Fruit fly (Drosophila melanogaster) whole organism, wandering third instar larva: Measurements from ENCODE around the gene Glyat.
A peak's percentile ranks its signal among the peaks of the same experiment; 100 is the strongest.

ENCODE experiments used
- Abd-B ChIP-seq: fragments of >200 bp; optimal IDR thresholded peaks from 2 replicates; lab custom pipeline; 2017; ENCODE audit warnings: missing biosample characterization, missing genetic modification characterization
- CrebA ChIP-seq: fragments of 200-800 bp; sonication (Bioruptor generic); optimal IDR thresholded peaks from 2 replicates; lab custom pipeline; 2016; ENCODE audit warnings: missing biosample characterization, mild to moderate bottlenecking, missing genetic modification characterization, borderline replicate concordance
- Dfd ChIP-seq: fragments of >200 bp; optimal IDR thresholded peaks from 2 replicates; lab custom pipeline; 2017; ENCODE audit warnings: missing biosample characterization, missing genetic modification characterization
- Dif ChIP-seq: fragments of 200-275, 200-300 bp; sonication (Bioruptor generic); optimal IDR thresholded peaks from 2 replicates; lab custom pipeline; 2018; ENCODE audit warnings: missing biosample characterization, missing genetic modification characterization; ENCODE audit not compliant: partially characterized antibody
- Myc ChIP-seq: fragments of >200 bp; optimal IDR thresholded peaks from 2 replicates; lab custom pipeline; 2017
- brk ChIP-seq: fragments of 200-800 bp; sonication (Bioruptor generic); optimal IDR thresholded peaks from 2 replicates; lab custom pipeline; 2016; ENCODE audit warnings: missing biosample characterization, mild to moderate bottlenecking, missing genetic modification characterization
- dl ChIP-seq, 2 experiments: fragments of 175-275, 200-275 bp in 1 of 2; fragments of 200-275 bp in 1 of 2; sonication (Bioruptor generic); optimal IDR thresholded peaks; lab custom pipeline; 2018; ENCODE audit warnings: mild to moderate bottlenecking in 2 of 2, missing biosample characterization in 2 of 2, missing genetic modification characterization in 2 of 2, moderate library complexity in 2 of 2; ENCODE audit not compliant: partially characterized antibody in 2 of 2, insufficient read depth in 1 of 2
- pan ChIP-seq: fragments of >200 bp; optimal IDR thresholded peaks from 2 replicates; lab custom pipeline; 2017
- rgr ChIP-seq: fragments of 200-800 bp; sonication (Bioruptor generic); optimal IDR thresholded peaks from 3 replicates; lab custom pipeline; 2016; ENCODE audit warnings: missing biosample characterization, mild to moderate bottlenecking, missing genetic modification characterization
- sage ChIP-seq: fragments of 200-800 bp; sonication (Bioruptor generic); optimal IDR thresholded peaks from 2 replicates; lab custom pipeline; 2016; ENCODE audit warnings: missing biosample characterization, mild to moderate bottlenecking, missing genetic modification characterization
- woc ChIP-seq: sonication (Bioruptor generic); optimal IDR thresholded peaks from 2 replicates; lab custom pipeline; 2016; ENCODE audit warnings: missing biosample characterization, mild to moderate bottlenecking, missing genetic modification characterization

DNA sequence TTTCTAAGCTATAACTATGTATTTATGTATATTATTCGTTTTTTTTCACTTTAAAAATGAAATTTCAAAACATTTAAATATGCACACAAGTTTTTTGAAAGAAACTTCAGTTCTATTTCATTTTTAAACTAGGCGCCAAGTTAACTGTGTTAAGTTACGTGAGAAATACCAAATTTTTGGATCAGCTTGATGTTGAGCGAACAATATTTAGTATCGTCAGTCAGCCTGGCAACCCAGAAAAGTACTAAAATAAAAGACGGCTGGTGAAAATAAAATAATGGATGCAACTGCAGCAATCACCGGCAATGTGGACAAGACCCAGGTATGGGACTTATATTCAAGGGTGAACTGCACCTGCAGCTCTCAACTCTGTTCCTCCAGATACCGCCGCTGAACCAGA, 30.4 kb upstream of the Glyat start, which contains the start of gene CCDC53:
- TF ChIP-seq Dif (GFP tag; lab: Kevin White, UChicago) (no peak), CrebA (no peak), Myc (lab: Kevin White, UChicago) (peak; percentile 56), Abd-B (no peak), woc (GFP tag; lab: Kevin White, UChicago) (no peak), dl (GFP tag; optimal IDR thresholded peaks at IDR 0.05; lab: Kevin White, UChicago; ENCODE audit: insufficient read depth in 1 of 2, partially characterized antibody in 2 of 2) (no peak), brk (no peak), pan (no peak), sage (no peak), Dfd (GFP tag; lab: Kevin White, UChicago) (no peak), rgr (GFP tag; lab: Kevin White, UChicago) (no peak)
